Fruit fly (Drosophila melanogaster): ENCODE data around the gene Rsod.

- no peak for TF ChIP-seq CG11560 (tag; IDR thresholded peaks at IDR 0.05)
- TF ChIP-seq CG11696 (GFP tag; IDR thresholded peaks at IDR 0.05) = no peak
- TF ChIP-seq tin (GFP tag; optimal IDR thresholded peaks at IDR 0.05) = no peak
- TF ChIP-seq CG12071 (GFP tag; optimal IDR thresholded peaks at IDR 0.05) = no peak
- TF ChIP-seq CG10565 (GFP tag; optimal IDR thresholded peaks at IDR 0.05) = no peak
- no peak for TF ChIP-seq CG18262 (tag; optimal IDR thresholded peaks at IDR 0.05)
Measured at dm6 chr3R:30215020-30215419, 44.0 kb upstream of the Rsod start.

All from whole organism, embryonic.